Worm (Caenorhabditis elegans) whole organism, late embryonic: ENCODE data around the gene F59A6.2.

Experiments
- K02D7.2 ChIP-seq: sonication (generic microtip); optimal IDR thresholded peaks from 2 replicates; lab custom pipeline; 2017; ENCODE audit warnings: mild to moderate bottlenecking, missing genetic modification characterization, missing compliant biosample characterization
- K09A11.1 ChIP-seq: sonication (generic microtip); optimal IDR thresholded peaks from 2 replicates; lab custom pipeline; 2017; ENCODE audit warnings: antibody characterized with exemption, mild to moderate bottlenecking, missing genetic modification characterization, missing compliant biosample characterization; ENCODE audit not compliant: insufficient read depth
- ama-1 ChIP-seq: fragments of 150-350 bp; optimal IDR thresholded peaks from 2 replicates; lab custom pipeline; 2014
- ceh-34 ChIP-seq: sonication (generic microtip); optimal IDR thresholded peaks from 2 replicates; lab custom pipeline; 2016; ENCODE audit warnings: mild to moderate bottlenecking, missing genetic modification characterization, missing compliant biosample characterization
- lim-6 ChIP-seq: sonication (generic microtip); optimal IDR thresholded peaks from 2 replicates; lab custom pipeline; 2016; ENCODE audit warnings: missing genetic modification characterization, missing compliant biosample characterization
- mec-3 ChIP-seq: sonication (generic microtip); optimal IDR thresholded peaks from 2 replicates; lab custom pipeline; 2016; ENCODE audit warnings: borderline replicate concordance, missing genetic modification characterization, missing compliant biosample characterization
- nhr-11 ChIP-seq: fragments of 150-350 bp; optimal IDR thresholded peaks from 2 replicates; lab custom pipeline; 2014; ENCODE audit warnings: missing biosample characterization, missing genetic modification characterization
- nhr-232 ChIP-seq: sonication (generic microtip); optimal IDR thresholded peaks from 2 replicates; lab custom pipeline; 2016; ENCODE audit warnings: missing genetic modification characterization, missing compliant biosample characterization
- pqm-1 ChIP-seq: sonication (generic microtip); optimal IDR thresholded peaks from 2 replicates; lab custom pipeline; 2016; ENCODE audit warnings: missing genetic modification characterization, missing compliant biosample characterization
- tbx-2 ChIP-seq: sonication (generic microtip); optimal IDR thresholded peaks from 2 replicates; lab custom pipeline; 2016; ENCODE audit warnings: missing genetic modification characterization, missing compliant biosample characterization

DNA sequence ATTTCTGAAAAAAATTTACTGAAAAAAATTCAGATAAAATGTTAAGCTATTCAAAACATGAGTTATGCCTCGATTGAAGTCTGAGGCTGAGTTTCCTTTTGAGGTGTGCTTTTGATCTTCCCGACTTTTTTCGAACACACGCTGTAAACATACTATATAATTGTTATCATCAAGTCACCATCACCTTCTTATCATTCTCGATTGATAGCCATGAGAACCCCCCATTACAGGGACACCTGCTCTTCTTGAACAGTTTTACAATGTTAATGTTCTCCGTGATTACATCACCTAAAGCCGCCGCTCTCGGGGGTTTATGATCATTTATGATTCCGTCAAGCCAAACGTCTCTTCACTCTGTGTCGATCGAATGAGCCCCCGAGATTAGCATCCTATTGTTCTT, 30.3 kb upstream of the F59A6.2 start:
- TF ChIP-seq lim-6 (no peak), mec-3 (tag; lab: Kevin White, UChicago) (no peak), tbx-2 (no peak), pqm-1 (no peak), K09A11.1 (no peak), nhr-11 (no peak), ceh-34 (no peak), K02D7.2 (no peak), ama-1 (lab: Kevin White, UChicago) (no peak), nhr-232 (tag; lab: Kevin White, UChicago) (no peak)
